Fruit fly (Drosophila melanogaster) whole organism, pupa: ENCODE measurements around the gene Gba1b.

Experiments
- CG10348 ChIP-seq: fragments of 200-800 bp; sonication (Bioruptor generic); IDR thresholded peaks from 2 replicates; pipeline ENCODE4 v1.3.6; 2022; ENCODE audit warnings: missing biosample characterization, missing genetic modification characterization
- Snoo ChIP-seq: fragments of 200-800 bp; sonication (Bioruptor generic); optimal IDR thresholded peaks from 3 replicates; lab custom pipeline; 2017; ENCODE audit warnings: missing biosample characterization, mild to moderate bottlenecking, missing genetic modification characterization, inconsistent platforms

DNA sequence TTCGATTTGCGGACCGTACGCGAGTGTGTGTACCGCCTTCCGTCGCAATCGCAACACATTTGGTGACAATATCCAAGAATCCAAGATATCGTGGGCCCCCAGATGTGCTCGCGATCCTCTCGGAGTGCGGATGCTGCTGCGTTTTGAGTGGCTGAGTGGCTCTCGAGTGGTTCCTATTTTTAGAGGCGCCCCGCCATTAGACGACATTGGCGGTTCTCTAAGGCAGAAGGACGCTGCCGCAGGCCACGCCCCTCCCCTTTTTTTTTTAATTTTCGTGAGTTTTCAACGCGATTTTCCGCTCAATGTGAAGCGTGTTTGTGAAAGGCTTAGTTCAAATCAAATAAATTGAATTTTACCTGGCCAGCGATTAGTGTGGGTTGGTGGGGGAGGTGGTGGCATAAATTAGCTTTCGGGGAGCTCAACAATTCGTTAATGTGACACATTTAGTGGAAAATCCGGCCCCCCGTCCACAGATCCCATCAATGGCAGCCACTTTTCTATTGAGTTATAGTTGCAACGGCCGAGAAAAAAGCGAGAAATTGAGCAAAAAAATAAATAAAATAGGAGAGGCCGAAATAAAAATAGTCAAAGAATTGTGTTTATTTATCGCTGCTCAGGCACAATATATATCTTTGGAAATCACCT lies 13.8 kb downstream of the Gba1b start, which contains the start of gene nau:
- TF ChIP-seq Snoo (tag; lab: Kevin White, UChicago) = no peak
- no peak for TF ChIP-seq CG10348 (GFP tag; lab: Robert Waterston, UW)
